Fruit fly (Drosophila melanogaster) whole organism, embryonic: ENCODE measurements around the gene CG7409.

Experiments
- Atf6 ChIP-seq: fragments of 200-800 bp; sonication (Bioruptor generic); IDR thresholded peaks from 2 replicates; pipeline ENCODE4 v1.3.6; 2022; ENCODE audit warnings: missing biosample characterization, missing genetic modification characterization
- B-H2 ChIP-seq: fragments of 200-800 bp; sonication (Bioruptor generic); optimal IDR thresholded peaks from 2 replicates; lab custom pipeline; 2018; ENCODE audit warnings: missing biosample characterization, mild to moderate bottlenecking, missing genetic modification characterization
- CG10654 ChIP-seq: fragments of 200-800 bp; sonication (Bioruptor generic); optimal IDR thresholded peaks from 2 replicates; lab custom pipeline; 2016; ENCODE audit warnings: missing biosample characterization, missing genetic modification characterization
- CG13296 ChIP-seq: fragments of 200-800 bp; sonication (Bioruptor generic); optimal IDR thresholded peaks from 3 replicates; lab custom pipeline; 2018; ENCODE audit warnings: missing biosample characterization, mild to moderate bottlenecking, missing genetic modification characterization
- CG14860 ChIP-seq: fragments of 200-800 bp; sonication (Bioruptor generic); IDR thresholded peaks from 3 replicates; pipeline ENCODE4 v1.3.6; 2022; ENCODE audit warnings: missing biosample characterization, missing genetic modification characterization; ENCODE audit not compliant: partially characterized antibody
- CG15073 ChIP-seq: fragments of 200-800 bp; sonication (Bioruptor generic); optimal IDR thresholded peaks from 2 replicates; lab custom pipeline; 2016; ENCODE audit warnings: missing biosample characterization, missing genetic modification characterization
- CG15479 ChIP-seq: fragments of 200-800 bp; sonication (Bioruptor generic); optimal IDR thresholded peaks from 3 replicates; lab custom pipeline; 2019; ENCODE audit warnings: missing biosample characterization, mild to moderate bottlenecking, missing genetic modification characterization, moderate library complexity
- CG15514 ChIP-seq: fragments of 200-800 bp; sonication (Bioruptor generic); optimal IDR thresholded peaks from 3 replicates; lab custom pipeline; 2017; ENCODE audit warnings: missing biosample characterization, missing genetic modification characterization, mild to moderate bottlenecking, moderate library complexity, missing genetic modification reagents
- CG16813 ChIP-seq: fragments of 200-800 bp; sonication (Bioruptor generic); IDR thresholded peaks from 3 replicates; pipeline ENCODE4 v1.3.6; 2022; ENCODE audit warnings: missing biosample characterization, missing genetic modification characterization; ENCODE audit not compliant: partially characterized antibody
- CG34224 ChIP-seq: fragments of 200-800 bp; sonication (Bioruptor generic); IDR thresholded peaks from 3 replicates; pipeline ENCODE4 v1.3.6; 2022; ENCODE audit warnings: missing biosample characterization, missing genetic modification characterization; ENCODE audit not compliant: partially characterized antibody
- CG42726 ChIP-seq: fragments of 200-800 bp; sonication (Bioruptor generic); IDR thresholded peaks from 2 replicates; pipeline ENCODE4 v1.3.6; 2022; ENCODE audit warnings: missing biosample characterization, missing genetic modification characterization; ENCODE audit not compliant: partially characterized antibody
- CG4360 ChIP-seq: fragments of 200-800 bp; sonication (Bioruptor generic); IDR thresholded peaks from 2 replicates; pipeline ENCODE4 v1.3.6; 2022; ENCODE audit warnings: missing biosample characterization, missing genetic modification characterization
- CG4617 ChIP-seq: fragments of 200-800 bp; sonication (Bioruptor generic); optimal IDR thresholded peaks from 3 replicates; lab custom pipeline; 2016; ENCODE audit warnings: missing biosample characterization, missing genetic modification characterization, borderline replicate concordance
- CG4854 ChIP-seq: fragments of 200-800 bp; sonication (Bioruptor generic); optimal IDR thresholded peaks from 2 replicates; lab custom pipeline; 2016; ENCODE audit warnings: missing biosample characterization, missing genetic modification characterization, inconsistent platforms
- CG6791 ChIP-seq: fragments of 200-800 bp; sonication (Bioruptor generic); IDR thresholded peaks from 3 replicates; pipeline ENCODE4 v1.3.6; 2022; ENCODE audit warnings: missing biosample characterization, missing genetic modification characterization; ENCODE audit not compliant: partially characterized antibody
- CG8290 ChIP-seq, 3 experiments: fragments of 200-800 bp; sonication (Bioruptor generic); optimal IDR thresholded peaks; 2 replicates each; lab custom pipeline; 2016 to 2019; ENCODE audit warnings: missing biosample characterization in 3 of 3, missing genetic modification characterization in 3 of 3, mild to moderate bottlenecking in 2 of 3, moderate library complexity in 1 of 3
- CG9215 ChIP-seq: fragments of 200-800 bp; sonication (Bioruptor generic); IDR thresholded peaks from 2 replicates; pipeline ENCODE4 v1.3.6; 2022; ENCODE audit warnings: missing biosample characterization, missing genetic modification characterization
- CG9727 ChIP-seq: fragments of 200-800 bp; sonication (Bioruptor generic); optimal IDR thresholded peaks from 3 replicates; lab custom pipeline; 2017; ENCODE audit warnings: missing biosample characterization, mild to moderate bottlenecking, missing genetic modification characterization
- CG9797 ChIP-seq: fragments of 200-800 bp; sonication (Bioruptor generic); optimal IDR thresholded peaks from 3 replicates; lab custom pipeline; 2018; ENCODE audit warnings: missing biosample characterization, mild to moderate bottlenecking, missing genetic modification characterization
- CG9932 ChIP-seq: fragments of 200-800 bp; sonication (Bioruptor generic); IDR thresholded peaks from 2 replicates; pipeline ENCODE4 v1.3.6; 2022; ENCODE audit warnings: missing biosample characterization, missing genetic modification characterization
- CoRest ChIP-seq: fragments of 200-800 bp; sonication (Bioruptor generic); optimal IDR thresholded peaks from 3 replicates; lab custom pipeline; 2018; ENCODE audit warnings: missing biosample characterization, mild to moderate bottlenecking, missing genetic modification characterization, moderate library complexity
- CrebB ChIP-seq: fragments of 200-800 bp; sonication (Bioruptor generic); optimal IDR thresholded peaks from 3 replicates; lab custom pipeline; 2018; ENCODE audit warnings: missing biosample characterization, mild to moderate bottlenecking, missing genetic modification characterization
- Doc3 ChIP-seq: fragments of 200-800 bp; sonication (Bioruptor generic); IDR thresholded peaks from 3 replicates; pipeline ENCODE4 v1.3.6; 2022; ENCODE audit warnings: missing biosample characterization, missing genetic modification characterization; ENCODE audit not compliant: partially characterized antibody
- Ets97D ChIP-seq: fragments of 200-800 bp; sonication (Bioruptor generic); optimal IDR thresholded peaks from 3 replicates; lab custom pipeline; 2016; ENCODE audit warnings: missing biosample characterization, missing genetic modification characterization
- HLHmδ ChIP-seq: fragments of 200-800 bp; sonication (Bioruptor generic); optimal IDR thresholded peaks from 2 replicates; lab custom pipeline; 2018; ENCODE audit warnings: missing biosample characterization, mild to moderate bottlenecking, missing genetic modification characterization, moderate library complexity
- Hmr ChIP-seq: fragments of 200-800 bp; sonication (Bioruptor generic); optimal IDR thresholded peaks from 3 replicates; lab custom pipeline; 2017; ENCODE audit warnings: mild to moderate bottlenecking, missing biosample characterization, missing genetic modification reagents, missing genetic modification characterization
- Lhr ChIP-seq: fragments of 200-800 bp; sonication (Bioruptor generic); optimal IDR thresholded peaks from 3 replicates; lab custom pipeline; 2017; ENCODE audit warnings: mild to moderate bottlenecking, missing biosample characterization, missing genetic modification reagents, missing genetic modification characterization
- MESR4 ChIP-seq: fragments of 200-800 bp; sonication (Bioruptor generic); optimal IDR thresholded peaks from 2 replicates; lab custom pipeline; 2018; ENCODE audit warnings: missing biosample characterization, mild to moderate bottlenecking, missing genetic modification characterization, moderate library complexity
- Mad ChIP-seq: fragments of 200-800 bp; sonication (Bioruptor generic); optimal IDR thresholded peaks from 2 replicates; lab custom pipeline; 2016; ENCODE audit warnings: missing biosample characterization, missing genetic modification characterization
- Myb ChIP-seq: fragments of 200-800 bp; sonication (Bioruptor generic); optimal IDR thresholded peaks from 2 replicates; lab custom pipeline; 2016; ENCODE audit warnings: missing biosample characterization, missing genetic modification characterization
- NC2β ChIP-seq: fragments of 200-800 bp; sonication (Bioruptor generic); optimal IDR thresholded peaks from 2 replicates; lab custom pipeline; 2016; ENCODE audit warnings: missing biosample characterization, missing genetic modification characterization
- Oaz ChIP-seq: fragments of 200-800 bp; sonication (Bioruptor generic); IDR thresholded peaks from 2 replicates; pipeline ENCODE4 v1.3.6; 2022; ENCODE audit warnings: missing biosample characterization, missing genetic modification characterization
- Sox102F ChIP-seq: fragments of 200-800 bp; sonication (Bioruptor generic); optimal IDR thresholded peaks from 2 replicates; lab custom pipeline; 2018; ENCODE audit warnings: missing biosample characterization, mild to moderate bottlenecking, missing genetic modification characterization, moderate library complexity
- Ssrp ChIP-seq: fragments of 200-800 bp; sonication (Bioruptor generic); optimal IDR thresholded peaks from 2 replicates; lab custom pipeline; 2018; ENCODE audit warnings: missing biosample characterization, mild to moderate bottlenecking, missing genetic modification characterization, moderate library complexity
- amos ChIP-seq: fragments of 200-800 bp; sonication (Bioruptor generic); IDR thresholded peaks from 2 replicates; pipeline ENCODE4 v1.3.6; 2022; ENCODE audit warnings: missing biosample characterization, missing genetic modification characterization; ENCODE audit not compliant: partially characterized antibody
- ash1 ChIP-seq: fragments of 200-800 bp; sonication (Bioruptor generic); optimal IDR thresholded peaks from 2 replicates; lab custom pipeline; 2018; ENCODE audit warnings: missing biosample characterization, mild to moderate bottlenecking, missing genetic modification characterization
- ato ChIP-seq: fragments of 200-800 bp; sonication (Bioruptor generic); IDR thresholded peaks from 2 replicates; pipeline ENCODE4 v1.3.6; 2022; ENCODE audit warnings: missing biosample characterization, missing genetic modification characterization; ENCODE audit not compliant: partially characterized antibody
- croc ChIP-seq: fragments of 200-800 bp; sonication (Bioruptor generic); conservative IDR thresholded peaks from 3 replicates; pipeline ENCODE4 v1.3.6; 2022; ENCODE audit warnings: missing biosample characterization, missing genetic modification characterization
- emc ChIP-seq: fragments of 200-800 bp; sonication (Bioruptor generic); optimal IDR thresholded peaks from 2 replicates; lab custom pipeline; 2016; ENCODE audit warnings: missing biosample characterization, missing genetic modification characterization
- gfzf ChIP-seq: fragments of 200-800 bp; sonication (Bioruptor generic); optimal IDR thresholded peaks from 2 replicates; lab custom pipeline; 2016; ENCODE audit warnings: missing biosample characterization, mild to moderate bottlenecking, missing genetic modification characterization, moderate library complexity
- hbn ChIP-seq: fragments of 200-800 bp; sonication (Bioruptor generic); IDR thresholded peaks from 2 replicates; pipeline ENCODE4 v1.3.6; 2022; ENCODE audit warnings: missing biosample characterization, missing genetic modification characterization; ENCODE audit not compliant: partially characterized antibody
- knrl ChIP-seq: fragments of 200-800 bp; sonication (Bioruptor generic); IDR thresholded peaks from 3 replicates; pipeline ENCODE4 v1.3.6; 2022; ENCODE audit warnings: missing biosample characterization, missing genetic modification characterization; ENCODE audit not compliant: partially characterized antibody
- row ChIP-seq: fragments of 200-800 bp; sonication (Bioruptor generic); IDR thresholded peaks from 3 replicates; pipeline ENCODE4 v1.3.6; 2022; ENCODE audit warnings: missing biosample characterization, missing genetic modification characterization
- schlank ChIP-seq: fragments of 200-800 bp; sonication (Bioruptor generic); optimal IDR thresholded peaks from 2 replicates; lab custom pipeline; 2018; ENCODE audit warnings: missing biosample characterization, mild to moderate bottlenecking, missing genetic modification characterization
- scrt ChIP-seq: fragments of 200-800 bp; sonication (Bioruptor generic); optimal IDR thresholded peaks from 2 replicates; lab custom pipeline; 2018; ENCODE audit warnings: missing biosample characterization, mild to moderate bottlenecking, missing genetic modification characterization, moderate library complexity
- sr ChIP-seq: fragments of 200-800 bp; sonication (Bioruptor generic); IDR thresholded peaks from 3 replicates; pipeline ENCODE4 v1.3.6; 2022; ENCODE audit warnings: missing biosample characterization, missing genetic modification characterization
- vnd ChIP-seq: fragments of 200-800 bp; sonication (Bioruptor generic); IDR thresholded peaks from 3 replicates; pipeline ENCODE4 v1.3.6; 2022; ENCODE audit warnings: missing biosample characterization, missing genetic modification characterization; ENCODE audit not compliant: partially characterized antibody
- zen2 ChIP-seq: fragments of 200-800 bp; sonication (Bioruptor generic); IDR thresholded peaks from 3 replicates; pipeline ENCODE4 v1.3.6; 2022; ENCODE audit warnings: missing biosample characterization, missing genetic modification characterization; ENCODE audit not compliant: partially characterized antibody

Gene CG7409

dm6 chr3L:7726285-7726684 is 27.9 kb upstream of the CG7409 start, which contains the start of gene CG7457 (continued):
- TF ChIP-seq gfzf (GFP tag; lab: Kevin White, UChicago) (peak; percentile 50), CG10654 (GFP tag; lab: Kevin White, UChicago) (no peak), vnd (peak; percentile 92), scrt (no peak), CrebB (tag; lab: Kevin White, UChicago) (no peak), CG16813 (GFP tag; lab: Robert Waterston, UW) (peak; percentile 95), Sox102F (no peak), NC2β (GFP tag; lab: Kevin White, UChicago) (no peak), Atf6 (GFP tag; lab: Robert Waterston, UW) (no peak), amos (GFP tag; lab: Robert Waterston, UW) (peak; percentile 96), CG13296 (GFP tag; lab: Kevin White, UChicago) (no peak), ato (GFP tag; lab: Robert Waterston, UW) (peak; percentile 90), Hmr (GFP tag; lab: Kevin White, UChicago) (peak; percentile 5), CG9932 (GFP tag; lab: Robert Waterston, UW) (peak; percentile 25; the same call in 1 of the 2 replicates), Ets97D (peak; percentile 47), CG34224 (GFP tag; lab: Robert Waterston, UW) (peak; percentile 94), Mad (no peak), schlank (tag; lab: Kevin White, UChicago) (no peak), hbn (GFP tag; lab: Robert Waterston, UW) (peak; percentile 93), croc (GFP tag; lab: Robert Waterston, UW) (no peak), Lhr (GFP tag; lab: Kevin White, UChicago) (peak; percentile 28), MESR4 (peak; percentile 44), CG9727 (GFP tag; lab: Kevin White, UChicago) (no peak), Oaz (GFP tag; lab: Robert Waterston, UW) (no peak), CG9797 (GFP tag; lab: Kevin White, UChicago) (peak; percentile 37), Ssrp (tag; lab: Kevin White, UChicago) (no peak), CG15514 (GFP tag; lab: Kevin White, UChicago) (peak; percentile 15), CG42726 (peak; percentile 82; the same call in 1 of the 2 replicates), sr (no peak), CG6791 (GFP tag; lab: Robert Waterston, UW) (peak; percentile 97), row (GFP tag; lab: Robert Waterston, UW) (peak; percentile 44; the same call in 2 of the 3 replicates), emc (GFP tag; lab: Kevin White, UChicago) (no peak), CoRest (tag; lab: Kevin White, UChicago) (peak; percentile 51), CG14860 (peak; percentile 92), B-H2 (no peak), CG15479 (GFP tag; lab: Kevin White, UChicago) (no peak), ash1 (GFP tag; lab: Kevin White, UChicago) (no peak), CG15073 (no peak), Doc3 (GFP tag; lab: Robert Waterston, UW) (peak; percentile 93), CG4854 (GFP tag; lab: Kevin White, UChicago) (no peak), CG8290 (GFP tag; optimal IDR thresholded peaks at IDR 0.05; lab: Kevin White, UChicago) (peak; percentile 5), CG8290 (tag; optimal IDR thresholded peaks at IDR 0.05; lab: Kevin White, UChicago) (peak; percentile 28 to 75), CG9215 (GFP tag; lab: Robert Waterston, UW) (no peak), CG4617 (GFP tag; lab: Kevin White, UChicago) (peak; percentile 36), CG4360 (GFP tag; lab: Robert Waterston, UW) (no peak), zen2 (peak; percentile 94), Myb (GFP tag; lab: Kevin White, UChicago) (peak; percentile 69), HLHmδ (GFP tag; lab: Kevin White, UChicago) (no peak), knrl (GFP tag; lab: Robert Waterston, UW) (peak; percentile 94)
